Fruit fly (Drosophila melanogaster) whole organism, embryonic: ENCODE results near the gene CG8117.

Experiments used
- Blimp-1 ChIP-seq: fragments of 200-800 bp; sonication (Bioruptor generic); optimal IDR thresholded peaks from 3 replicates; lab custom pipeline; 2018; ENCODE audit warnings: missing biosample characterization, missing genetic modification characterization, mild to moderate bottlenecking, moderate library complexity, missing genetic modification reagents
- Bteb2 ChIP-seq: fragments of 200-800 bp; sonication (Bioruptor generic); optimal IDR thresholded peaks from 2 replicates; lab custom pipeline; 2016; ENCODE audit warnings: missing biosample characterization, missing genetic modification characterization
- CG10543 ChIP-seq: fragments of 200-800 bp; sonication (Bioruptor generic); optimal IDR thresholded peaks from 3 replicates; lab custom pipeline; 2017; ENCODE audit warnings: missing biosample characterization, mild to moderate bottlenecking, missing genetic modification characterization, moderate library complexity
- CG11085 ChIP-seq: fragments of 200-800 bp; sonication (Bioruptor generic); IDR thresholded peaks from 2 replicates; pipeline ENCODE4 v1.3.6; 2022; ENCODE audit warnings: missing biosample characterization, missing genetic modification characterization
- CG11093 ChIP-seq: fragments of 200-800 bp; sonication (Bioruptor generic); IDR thresholded peaks from 3 replicates; pipeline ENCODE4 v1.3.6; 2022; ENCODE audit warnings: missing biosample characterization, missing genetic modification characterization
- CG11247 ChIP-seq: fragments of 200-800 bp; sonication (Bioruptor generic); IDR thresholded peaks from 2 replicates; pipeline ENCODE4 v1.3.6; 2022; ENCODE audit warnings: missing biosample characterization, missing genetic modification characterization
- CG1603 ChIP-seq: fragments of 200-800 bp; sonication (Bioruptor generic); optimal IDR thresholded peaks from 2 replicates; lab custom pipeline; 2019; ENCODE audit warnings: missing biosample characterization, mild to moderate bottlenecking, missing genetic modification characterization, moderate library complexity
- CG17385 ChIP-seq: fragments of 200-800 bp; sonication (Bioruptor generic); optimal IDR thresholded peaks from 3 replicates; lab custom pipeline; 2018; ENCODE audit warnings: missing biosample characterization, mild to moderate bottlenecking, missing genetic modification characterization
- CG2116 ChIP-seq: fragments of 200-800 bp; sonication (Bioruptor generic); optimal IDR thresholded peaks from 3 replicates; lab custom pipeline; 2018; ENCODE audit warnings: missing biosample characterization, mild to moderate bottlenecking, missing genetic modification characterization
- CG2199 ChIP-seq: fragments of 200-800 bp; sonication (Bioruptor generic); IDR thresholded peaks from 3 replicates; pipeline ENCODE4 v1.3.6; 2022; ENCODE audit warnings: missing biosample characterization, missing genetic modification characterization
- CG30403 ChIP-seq: fragments of 200-800 bp; sonication (Bioruptor generic); optimal IDR thresholded peaks from 3 replicates; lab custom pipeline; 2016; ENCODE audit warnings: missing biosample characterization, missing genetic modification characterization
- CG4328 ChIP-seq: fragments of 200-800 bp; sonication (Bioruptor generic); optimal IDR thresholded peaks from 3 replicates; lab custom pipeline; 2017; ENCODE audit warnings: missing biosample characterization, missing genetic modification reagents, missing genetic modification characterization
- CG43689 ChIP-seq: fragments of 200-800 bp; sonication (Bioruptor generic); IDR thresholded peaks from 2 replicates; pipeline ENCODE4 v1.3.6; 2022; ENCODE audit warnings: missing biosample characterization, missing genetic modification characterization
- CG6175 ChIP-seq: fragments of 200-800 bp; sonication (Bioruptor generic); IDR thresholded peaks from 3 replicates; pipeline ENCODE4 v1.3.6; 2022; ENCODE audit warnings: missing biosample characterization, missing genetic modification characterization
- CG6683 ChIP-seq: fragments of 200-800 bp; sonication (Bioruptor generic); optimal IDR thresholded peaks from 2 replicates; lab custom pipeline; 2017; ENCODE audit warnings: missing biosample characterization, mild to moderate bottlenecking, missing genetic modification characterization, missing genetic modification reagents
- CG6854 ChIP-seq: fragments of 200-800 bp; sonication (Bioruptor generic); optimal IDR thresholded peaks from 3 replicates; lab custom pipeline; 2017; ENCODE audit warnings: missing biosample characterization, mild to moderate bottlenecking, missing genetic modification characterization
- CG7745 ChIP-seq: fragments of 200-800 bp; sonication (Bioruptor generic); optimal IDR thresholded peaks from 2 replicates; lab custom pipeline; 2018; ENCODE audit warnings: missing biosample characterization, mild to moderate bottlenecking, missing genetic modification characterization, moderate library complexity
- CG7839 ChIP-seq: fragments of 200-800 bp; sonication (Bioruptor generic); optimal IDR thresholded peaks from 3 replicates; lab custom pipeline; 2018; ENCODE audit warnings: missing biosample characterization, mild to moderate bottlenecking, missing genetic modification characterization, moderate library complexity
- CG8290 ChIP-seq, 3 experiments: fragments of 200-800 bp; sonication (Bioruptor generic); optimal IDR thresholded peaks; 2 replicates each; lab custom pipeline; 2016 to 2019; ENCODE audit warnings: missing biosample characterization in 3 of 3, missing genetic modification characterization in 3 of 3, mild to moderate bottlenecking in 2 of 3, moderate library complexity in 1 of 3
- CG8359 ChIP-seq: fragments of 200-800 bp; sonication (Bioruptor generic); optimal IDR thresholded peaks from 2 replicates; lab custom pipeline; 2017; ENCODE audit warnings: missing biosample characterization, mild to moderate bottlenecking, missing genetic modification characterization, borderline replicate concordance
- CG8944 ChIP-seq: fragments of 200-800 bp; sonication (Bioruptor generic); optimal IDR thresholded peaks from 3 replicates; lab custom pipeline; 2016; ENCODE audit warnings: missing biosample characterization, missing genetic modification characterization
- CrebB ChIP-seq: fragments of 200-800 bp; sonication (Bioruptor generic); optimal IDR thresholded peaks from 3 replicates; lab custom pipeline; 2018; ENCODE audit warnings: missing biosample characterization, mild to moderate bottlenecking, missing genetic modification characterization
- Dbx ChIP-seq: fragments of 200-800 bp; sonication (Bioruptor generic); IDR thresholded peaks from 3 replicates; pipeline ENCODE4 v1.3.6; 2022; ENCODE audit warnings: missing biosample characterization, missing genetic modification characterization
- Elba2 ChIP-seq: fragments of 200-800 bp; sonication (Bioruptor generic); optimal IDR thresholded peaks from 3 replicates; lab custom pipeline; 2016; ENCODE audit warnings: missing biosample characterization, missing genetic modification characterization
- Gsc ChIP-seq: fragments of 200-800 bp; sonication (Bioruptor generic); IDR thresholded peaks from 2 replicates; pipeline ENCODE4 v1.3.6; 2022; ENCODE audit warnings: missing biosample characterization, missing genetic modification characterization
- Gug ChIP-seq: fragments of 200-800 bp; sonication (Bioruptor generic); IDR thresholded peaks from 4 replicates; pipeline ENCODE4 v1.3.6; 2022; ENCODE audit warnings: missing biosample characterization, missing genetic modification characterization
- H15 ChIP-seq: fragments of 200-800 bp; sonication (Bioruptor generic); IDR thresholded peaks from 3 replicates; pipeline ENCODE4 v1.3.6; 2022; ENCODE audit warnings: missing biosample characterization, missing genetic modification characterization
- Med ChIP-seq: fragments of 200-800 bp; sonication (Bioruptor generic); peaks from one replicate; lab custom pipeline; 2016; ENCODE audit warnings: missing biosample characterization, missing genetic modification characterization, mild to moderate bottlenecking, inconsistent platforms, moderate library complexity
- Side ChIP-seq: fragments of 200-800 bp; sonication (Bioruptor generic); optimal IDR thresholded peaks from 2 replicates; lab custom pipeline; 2016; ENCODE audit warnings: missing biosample characterization, missing genetic modification characterization
- ab ChIP-seq: fragments of 200-800 bp; sonication (Bioruptor generic); optimal IDR thresholded peaks from 2 replicates; lab custom pipeline; 2016; ENCODE audit warnings: missing biosample characterization, missing genetic modification characterization
- ara ChIP-seq: fragments of 200-800 bp; sonication (Bioruptor generic); IDR thresholded peaks from 2 replicates; pipeline ENCODE4 v1.3.6; 2022; ENCODE audit warnings: missing biosample characterization, missing genetic modification characterization
- ash1 ChIP-seq: fragments of 200-800 bp; sonication (Bioruptor generic); optimal IDR thresholded peaks from 2 replicates; lab custom pipeline; 2018; ENCODE audit warnings: missing biosample characterization, mild to moderate bottlenecking, missing genetic modification characterization
- chif ChIP-seq, 2 experiments: fragments of 200-800 bp; sonication (Bioruptor generic); optimal IDR thresholded peaks; 3 replicates each; lab custom pipeline; 2016; ENCODE audit warnings: missing biosample characterization in 2 of 2, missing genetic modification characterization in 2 of 2
- danr ChIP-seq: fragments of 200-800 bp; sonication (Bioruptor generic); IDR thresholded peaks from 2 replicates; pipeline ENCODE4 v1.3.6; 2022; ENCODE audit warnings: missing biosample characterization, missing genetic modification characterization
- disco-r ChIP-seq: fragments of 200-800 bp; sonication (Bioruptor generic); optimal IDR thresholded peaks from 2 replicates; lab custom pipeline; 2016; ENCODE audit warnings: missing biosample characterization, missing genetic modification characterization
- dpn ChIP-seq, 2 experiments: fragments of 200-800 bp; sonication (Bioruptor generic); optimal IDR thresholded peaks; 3 replicates each; lab custom pipeline; 2016; ENCODE audit warnings: missing biosample characterization in 2 of 2, missing genetic modification characterization in 2 of 2
- exex ChIP-seq: fragments of 200-800 bp; sonication (Bioruptor generic); optimal IDR thresholded peaks from 4 replicates; lab custom pipeline; 2018; ENCODE audit warnings: missing biosample characterization, mild to moderate bottlenecking, missing genetic modification characterization, moderate library complexity
- gsb ChIP-seq: fragments of 200-800 bp; sonication (Bioruptor generic); IDR thresholded peaks from 2 replicates; pipeline ENCODE4 v1.3.6; 2022; ENCODE audit warnings: missing biosample characterization, missing genetic modification characterization
- gt ChIP-seq: fragments of 200-800 bp; sonication (Bioruptor generic); IDR thresholded peaks from 2 replicates; pipeline ENCODE4 v1.3.6; 2022; ENCODE audit warnings: missing biosample characterization, missing genetic modification characterization
- hbn ChIP-seq: fragments of 200-800 bp; sonication (Bioruptor generic); IDR thresholded peaks from 2 replicates; pipeline ENCODE4 v1.3.6; 2022; ENCODE audit warnings: missing biosample characterization, missing genetic modification characterization; ENCODE audit not compliant: partially characterized antibody
- her ChIP-seq: fragments of 200-800 bp; sonication (Bioruptor generic); optimal IDR thresholded peaks from 2 replicates; lab custom pipeline; 2016; ENCODE audit warnings: missing biosample characterization, missing genetic modification characterization
- inv ChIP-seq: fragments of 200-800 bp; sonication (Bioruptor generic); IDR thresholded peaks from 2 replicates; pipeline ENCODE4 v1.3.6; 2022; ENCODE audit warnings: missing biosample characterization, missing genetic modification characterization; ENCODE audit not compliant: partially characterized antibody
- nom ChIP-seq: fragments of 200-800 bp; sonication (Bioruptor generic); optimal IDR thresholded peaks from 2 replicates; lab custom pipeline; 2017; ENCODE audit warnings: missing biosample characterization, missing genetic modification characterization, mild to moderate bottlenecking, moderate library complexity, missing genetic modification reagents
- pnt ChIP-seq: fragments of 200-800 bp; sonication (Bioruptor generic); optimal IDR thresholded peaks from 3 replicates; lab custom pipeline; 2016; ENCODE audit warnings: missing biosample characterization, missing genetic modification characterization
- sisA ChIP-seq: fragments of 200-800 bp; sonication (Bioruptor generic); IDR thresholded peaks from 2 replicates; pipeline ENCODE4 v1.3.6; 2022; ENCODE audit warnings: missing biosample characterization, missing genetic modification characterization
- sqz ChIP-seq: fragments of 200-800 bp; sonication (Bioruptor generic); optimal IDR thresholded peaks from 3 replicates; lab custom pipeline; 2018; ENCODE audit warnings: missing biosample characterization, mild to moderate bottlenecking, missing genetic modification characterization
- tgo ChIP-seq: fragments of 200-800 bp; sonication (Bioruptor generic); IDR thresholded peaks from 3 replicates; pipeline ENCODE4 v1.3.6; 2022; ENCODE audit warnings: missing biosample characterization, missing genetic modification characterization
- trem ChIP-seq: fragments of 200-800 bp; optimal IDR thresholded peaks from 3 replicates; lab custom pipeline; 2019; ENCODE audit warnings: missing biosample characterization, mild to moderate bottlenecking, missing genetic modification characterization, moderate library complexity
- tx ChIP-seq: fragments of 200-800 bp; sonication (Bioruptor generic); optimal IDR thresholded peaks from 2 replicates; lab custom pipeline; 2016; ENCODE audit warnings: missing biosample characterization, missing genetic modification characterization
- wek ChIP-seq: fragments of 200-800 bp; sonication (Bioruptor generic); optimal IDR thresholded peaks from 3 replicates; lab custom pipeline; 2018; ENCODE audit warnings: missing biosample characterization, mild to moderate bottlenecking, missing genetic modification characterization, moderate library complexity
- yki ChIP-seq: fragments of >200 bp; optimal IDR thresholded peaks from 3 replicates; lab custom pipeline; 2018

Gene CG8117

dm6 chrX:15622970-15623402 is 21.0 kb upstream of the CG8117 start (continued):
- TF ChIP-seq exex (tag; lab: Kevin White, UChicago) (peak; percentile 6), ara (peak; percentile 77), Gug (GFP tag; lab: Robert Waterston, UW) (peak; percentile 85), CG11093 (peak; percentile 79), CG30403 (GFP tag; lab: Kevin White, UChicago) (peak; percentile 78), trem (tag; lab: Kevin White, UChicago) (no peak), CG6683 (peak; percentile 40), CG7745 (tag; lab: Kevin White, UChicago) (no peak), Elba2 (GFP tag; lab: Kevin White, UChicago) (no peak), CG6175 (peak; percentile 82; the same call in 2 of the 3 replicates), CG2116 (GFP tag; lab: Kevin White, UChicago) (no peak), hbn (GFP tag; lab: Robert Waterston, UW) (no peak), CG7839 (tag; lab: Kevin White, UChicago) (peak; percentile 85), wek (GFP tag; lab: Kevin White, UChicago) (peak; percentile 16), gsb (peak; percentile 79), her (GFP tag; lab: Kevin White, UChicago) (peak; percentile 79), tgo (GFP tag; lab: Robert Waterston, UW) (peak; percentile 87), Med (GFP tag; lab: Kevin White, UChicago) (peak; percentile 95), CG1603 (peak; percentile 85), tx (GFP tag; lab: Kevin White, UChicago) (peak; percentile 54), CG11247 (GFP tag; lab: Robert Waterston, UW) (peak; percentile 83), CG8359 (GFP tag; lab: Kevin White, UChicago) (no peak), CG43689 (GFP tag; lab: Robert Waterston, UW) (peak; percentile 73), CG17385 (peak; percentile 71), CrebB (peak; percentile 54), gt (GFP tag; lab: Robert Waterston, UW) (0 out of 2 replicates have a peak, but pooled peaks have one; percentile 15), CG8944 (GFP tag; lab: Kevin White, UChicago) (peak; percentile 72), CG10543 (GFP tag; lab: Kevin White, UChicago) (no peak), ash1 (no peak), CG11085 (GFP tag; lab: Robert Waterston, UW) (peak; percentile 79), Dbx (peak; percentile 89), Gsc (GFP tag; lab: Robert Waterston, UW) (peak; percentile 42; the same call in 1 of the 2 replicates), disco-r (GFP tag; lab: Kevin White, UChicago) (no peak), Side (GFP tag; lab: Kevin White, UChicago) (peak; percentile 87), CG6854 (GFP tag; lab: Kevin White, UChicago) (no peak), Bteb2 (GFP tag; lab: Kevin White, UChicago) (peak; percentile 30), ab (GFP tag; lab: Kevin White, UChicago) (no peak), pnt (peak; percentile 89), danr (peak; percentile 77), H15 (peak; percentile 76; the same call in 2 of the 3 replicates), chif (GFP tag; optimal IDR thresholded peaks at IDR 0.05; lab: Kevin White, UChicago) (peak; percentile 53 to 56), nom (peak; percentile 84), sisA (peak; percentile 90), CG2199 (GFP tag; lab: Robert Waterston, UW) (0 out of 3 replicates have a peak, but pooled peaks have one; percentile 71), CG4328 (GFP tag; lab: Kevin White, UChicago) (peak; percentile 25), inv (GFP tag; lab: Robert Waterston, UW) (no peak), CG8290 (GFP tag; optimal IDR thresholded peaks at IDR 0.05; lab: Kevin White, UChicago) (peak; percentile 7), CG8290 (tag; optimal IDR thresholded peaks at IDR 0.05; lab: Kevin White, UChicago) (peak in 1 of 2 experiments; percentile 95), yki (lab: Kevin White, UChicago) (no peak), dpn (GFP tag; optimal IDR thresholded peaks at IDR 0.05; lab: Kevin White, UChicago) (peak; percentile 66 to 79), Blimp-1 (peak; percentile 67), sqz (peak; percentile 82)
